Worm (Caenorhabditis elegans): Measurements from ENCODE around the gene flp-7.

The flp-7 gene

DNA sequence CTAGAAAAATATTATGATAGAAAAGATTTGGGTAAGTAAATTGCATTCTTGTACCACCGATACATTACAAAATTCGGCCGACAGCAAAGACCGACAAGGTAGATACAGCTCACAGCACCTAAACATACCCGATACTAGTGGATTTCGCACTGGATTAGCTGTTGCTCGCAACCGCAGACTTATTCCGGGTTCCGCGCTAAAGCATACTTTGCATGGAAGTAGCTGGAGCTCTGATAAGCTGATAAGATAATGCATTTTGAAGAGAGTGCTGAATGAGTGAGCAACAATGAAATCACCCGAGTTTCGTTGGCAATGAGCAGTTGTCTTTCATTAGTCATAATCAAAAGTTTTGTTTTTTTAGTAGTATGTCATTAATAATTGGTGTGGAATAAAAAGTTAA, 35.2 kb upstream of the flp-7 start:
- TF ChIP-seq snpc-4 (tag; optimal IDR thresholded peaks at IDR 0.05) (peak; percentile 33), mml-1 (tag; optimal IDR thresholded peaks at IDR 0.05) (no peak)

DNA sequence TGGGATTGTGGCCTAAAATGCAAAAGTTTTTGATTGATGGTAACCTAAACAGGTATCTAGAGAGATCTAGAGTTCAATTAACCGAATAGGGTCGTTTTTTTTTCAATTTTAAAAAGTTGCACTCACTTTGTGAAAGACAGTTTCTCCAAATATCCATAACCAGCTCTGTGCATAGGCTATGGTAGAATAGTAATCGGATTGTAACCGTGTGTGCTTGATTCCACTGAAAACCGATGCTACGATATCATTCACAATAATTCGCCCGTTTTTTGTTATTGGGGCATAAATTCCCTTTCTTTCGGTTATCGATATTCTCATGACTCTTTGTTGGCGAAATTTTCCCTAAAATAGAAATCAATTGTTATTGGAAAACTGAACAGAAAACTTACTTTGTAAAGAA, 33.6 kb upstream of the flp-7 start:
- TF ChIP-seq skn-1 (tag; optimal IDR thresholded peaks at IDR 0.05) = no peak
- TF ChIP-seq lin-15B (tag; optimal IDR thresholded peaks at IDR 0.05) = no peak
- no peak for TF ChIP-seq ceh-9 (tag; optimal IDR thresholded peaks at IDR 0.05)
- TF ChIP-seq R02D3.7 (tag; optimal IDR thresholded peaks at IDR 0.05) = no peak
- no peak for TF ChIP-seq snpc-4 (tag; optimal IDR thresholded peaks at IDR 0.05)
- peak; percentile 23 for TF ChIP-seq nhr-23 (tag; optimal IDR thresholded peaks at IDR 0.05)

DNA sequence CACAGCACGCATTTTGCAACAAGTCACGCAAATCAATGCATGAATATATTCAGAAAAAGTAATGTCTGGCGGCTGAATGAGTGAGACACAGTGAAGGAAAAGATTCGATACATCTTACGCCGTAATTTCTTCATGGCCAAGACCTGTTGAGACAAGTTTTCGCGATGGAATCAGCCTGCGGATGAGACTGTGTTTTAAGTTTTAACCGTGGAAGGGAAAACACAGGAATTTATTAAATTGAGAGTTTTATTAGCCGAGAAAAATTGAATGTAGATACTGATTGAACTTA, 31.6 kb upstream of the flp-7 start, which contains the start of gene hog-1:
TSS of gene hog-1 (minus strand) at position 101 of the 289 bp plus-strand sequence.
- TF ChIP-seq elt-2 (tag; optimal IDR thresholded peaks at IDR 0.05) (no peak), ztf-4 (tag; optimal IDR thresholded peaks at IDR 0.05) (no peak), pqm-1 (tag; optimal IDR thresholded peaks at IDR 0.05) (no peak), egl-27 (tag; optimal IDR thresholded peaks at IDR 0.05) (no peak), skn-1 (tag; optimal IDR thresholded peaks at IDR 0.05) (no peak), nhr-43 (tag; optimal IDR thresholded peaks at IDR 0.05; ENCODE audit: poor library complexity, severe bottlenecking) (no peak)

DNA sequence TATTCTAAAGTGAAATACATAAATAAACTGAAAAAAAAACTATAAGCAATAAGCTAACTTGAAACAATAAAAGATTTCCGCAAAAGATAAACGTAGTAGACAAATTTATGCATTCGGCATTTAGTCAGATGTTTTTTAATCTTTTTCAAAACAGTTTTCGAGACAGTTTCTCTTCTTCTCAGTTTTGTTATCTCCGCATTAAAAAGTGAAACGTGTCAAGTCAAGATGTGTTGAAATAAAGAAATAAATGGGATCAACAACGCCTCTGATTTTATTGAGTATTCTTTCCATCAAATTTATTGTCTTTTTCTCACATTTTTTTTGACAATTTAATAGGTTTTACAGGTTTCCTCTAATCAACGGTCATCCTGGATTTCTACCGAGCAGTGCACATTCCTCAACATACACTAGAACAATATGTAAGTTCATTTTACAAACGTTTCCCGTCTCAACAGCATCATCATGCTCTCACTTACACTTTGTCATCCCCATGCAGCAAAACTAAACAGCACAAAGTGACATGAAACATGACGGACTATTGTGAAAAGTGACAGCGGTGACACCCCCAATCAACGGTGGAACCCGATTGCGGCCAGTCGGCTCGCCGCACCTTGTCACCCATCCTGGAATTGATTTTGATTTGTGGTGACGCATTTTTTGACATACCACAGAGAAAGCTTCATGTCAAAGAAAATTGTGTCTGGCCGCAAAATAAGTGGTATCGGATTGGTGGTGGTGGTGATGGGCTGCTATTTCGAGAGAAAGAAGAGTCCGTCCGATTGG, 31.0 kb upstream of the flp-7 start:
- TF ChIP-seq sea-2 (GFP tag; optimal IDR thresholded peaks at IDR 0.05) = no peak
- no peak for TF ChIP-seq ama-1 (optimal IDR thresholded peaks at IDR 0.05)
- TF ChIP-seq nhr-76 (tag; optimal IDR thresholded peaks at IDR 0.05) = no peak
- no peak for TF ChIP-seq elt-3 (tag; optimal IDR thresholded peaks at IDR 0.05)
- no peak for TF ChIP-seq nfya-1 (tag; optimal IDR thresholded peaks at IDR 0.05; ENCODE audit: insufficient read depth)
- no peak for TF ChIP-seq unc-39 (tag; optimal IDR thresholded peaks at IDR 0.05)
- TF ChIP-seq nhr-28 (tag; optimal IDR thresholded peaks at IDR 0.05) = no peak
- TF ChIP-seq fkh-10 (GFP tag; optimal IDR thresholded peaks at IDR 0.05) = no peak
- TF ChIP-seq jun-1 (tag; optimal IDR thresholded peaks at IDR 0.05) = no peak

ce11 chrX:5859161-5859560, 26.5 kb upstream of the flp-7 start:
- no peak for TF ChIP-seq R02D3.7 (tag; optimal IDR thresholded peaks at IDR 0.05)
- no peak for TF ChIP-seq nhr-23 (tag; optimal IDR thresholded peaks at IDR 0.05)
- TF ChIP-seq fkh-10 (GFP tag; optimal IDR thresholded peaks at IDR 0.05) = peak; percentile 32
- TF ChIP-seq ceh-16 (tag; optimal IDR thresholded peaks at IDR 0.05) = no peak
- TF ChIP-seq mml-1 (tag; optimal IDR thresholded peaks at IDR 0.05) = no peak
- no peak for TF ChIP-seq snpc-4 (tag; optimal IDR thresholded peaks at IDR 0.05)
- no peak for TF ChIP-seq lin-15B (tag; optimal IDR thresholded peaks at IDR 0.05)
- no peak for TF ChIP-seq elt-3 (tag; optimal IDR thresholded peaks at IDR 0.05)

- TF ChIP-seq jun-1 (tag; optimal IDR thresholded peaks at IDR 0.05) = no peak
- TF ChIP-seq hmg-11 (tag; optimal IDR thresholded peaks at IDR 0.05) = no peak
Measured at ce11 chrX:5862408-5862807, 23.3 kb upstream of the flp-7 start, which contains the start of gene ctbp-1. Gene ctbp-1 (plus strand): TSS chrX:5862708.

ce11 chrX:5868030-5868429, 17.6 kb upstream of the flp-7 start:
- TF ChIP-seq hmg-11 (tag; optimal IDR thresholded peaks at IDR 0.05) (peak; percentile 11), egl-27 (tag; optimal IDR thresholded peaks at IDR 0.05) (no peak), mdl-1 (tag; optimal IDR thresholded peaks at IDR 0.05) (no peak), nfya-1 (tag; optimal IDR thresholded peaks at IDR 0.05; ENCODE audit: insufficient read depth) (peak; percentile 40), ztf-11 (tag; optimal IDR thresholded peaks at IDR 0.05) (no peak), nhr-67 (tag; optimal IDR thresholded peaks at IDR 0.05) (no peak), R02D3.7 (tag; optimal IDR thresholded peaks at IDR 0.05) (no peak), zag-1 (tag; optimal IDR thresholded peaks at IDR 0.05) (no peak), nhr-28 (tag; optimal IDR thresholded peaks at IDR 0.05) (no peak), egl-5 (tag; optimal IDR thresholded peaks at IDR 0.05) (no peak), lin-39 (tag; optimal IDR thresholded peaks at IDR 0.05) (peak; percentile 26), unc-62 (GFP tag; optimal IDR thresholded peaks at IDR 0.05) (no peak), ama-1 (optimal IDR thresholded peaks at IDR 0.05) (no peak), nhr-43 (tag; optimal IDR thresholded peaks at IDR 0.05; ENCODE audit: poor library complexity, severe bottlenecking) (no peak)

Measured in whole organism, L3 larva.